Comparison of ENCODE assay signal across 5 fruit fly cellular contexts in genomic region chrX:13403553-13403952, dm6.
TF ChIP-seq lines count a peak whose summit lies in the region.

No protein-coding gene starts in this region.

- TF ChIP-seq CTCF in whole organism, embryonic (GFP tag; optimal IDR thresholded peaks at IDR 0.05; lab: Kevin White, UChicago) = no peak

TF ChIP-seq in whole organism, adult, 20 proteins besides CTCF, POLR2A, EP300 and RAD21:
- no peak for TF ChIP-seq kay (GFP tag; lab: Kevin White, UChicago; ENCODE audit: borderline replicate concordance)
- TF ChIP-seq CG14711 (tag; optimal IDR thresholded peaks at IDR 0.05; lab: Kevin White, UChicago) = peak; percentile 11
- TF ChIP-seq Crg-1 (GFP tag; optimal IDR thresholded peaks at IDR 0.05; lab: Kevin White, UChicago) = no peak
- TF ChIP-seq CG11617 (GFP tag; optimal IDR thresholded peaks at IDR 0.05; lab: Kevin White, UChicago) = no peak
- no peak for TF ChIP-seq toe (GFP tag; optimal IDR thresholded peaks at IDR 0.05; lab: Kevin White, UChicago)
- peak; percentile 43 for TF ChIP-seq CG12768 (GFP tag; optimal IDR thresholded peaks at IDR 0.05; lab: Kevin White, UChicago)
- no peak for TF ChIP-seq pad (GFP tag; optimal IDR thresholded peaks at IDR 0.05; lab: Kevin White, UChicago)
- peak; percentile 15 for TF ChIP-seq Mnt (GFP tag; optimal IDR thresholded peaks at IDR 0.05; lab: Kevin White, UChicago)
- TF ChIP-seq bab1 (GFP tag; optimal IDR thresholded peaks at IDR 0.05; lab: Kevin White, UChicago) = no peak
- TF ChIP-seq cic (GFP tag; optimal IDR thresholded peaks at IDR 0.05; lab: Kevin White, UChicago) = peak; percentile 68
TF ChIP-seq in whole organism, adult: peak in this region for 4.

TF ChIP-seq in whole organism, embryonic, 481 proteins besides CTCF, POLR2A, EP300 and RAD21 (continues in another document):
- TF ChIP-seq BEAF-32 (GFP tag; optimal IDR thresholded peaks at IDR 0.05; lab: Kevin White, UChicago) (no peak), chm (GFP tag; IDR thresholded peaks at IDR 0.05; lab: Robert Waterston, UW) (0 out of 2 replicates have a peak, but pooled peaks have one; percentile 21), chinmo (GFP tag; IDR thresholded peaks at IDR 0.05; lab: Robert Waterston, UW; ENCODE audit: partially characterized antibody) (0 out of 4 replicates have a peak, but pooled peaks have one; percentile 8), Hey (tag; optimal IDR thresholded peaks at IDR 0.05; lab: Kevin White, UChicago) (peak; percentile 55), mirr (GFP tag; optimal IDR thresholded peaks at IDR 0.05; lab: Kevin White, UChicago) (peak; percentile 87), B-H2 (GFP tag; optimal IDR thresholded peaks at IDR 0.05; lab: Kevin White, UChicago) (peak; percentile 32), sd (tag; optimal IDR thresholded peaks at IDR 0.05; lab: Kevin White, UChicago) (peak; percentile 70), CG12769 (tag; optimal IDR thresholded peaks at IDR 0.05; lab: Kevin White, UChicago) (peak; percentile 7), CG5953 (GFP tag; IDR thresholded peaks at IDR 0.05; lab: Robert Waterston, UW) (no peak), CG2199 (GFP tag; IDR thresholded peaks at IDR 0.05; lab: Robert Waterston, UW) (0 out of 3 replicates have a peak, but pooled peaks have one; percentile 24), CG10543 (GFP tag; optimal IDR thresholded peaks at IDR 0.05; lab: Kevin White, UChicago) (peak; percentile 79), CG2875 (GFP tag; optimal IDR thresholded peaks at IDR 0.05; lab: Kevin White, UChicago) (no peak), CG8290 (GFP tag; optimal IDR thresholded peaks at IDR 0.05; lab: Kevin White, UChicago) (no peak), CG8290 (tag; optimal IDR thresholded peaks at IDR 0.05; lab: Kevin White, UChicago) (peak in 1 of 2 experiments; percentile 1), Bgb (GFP tag; IDR thresholded peaks at IDR 0.05; lab: Robert Waterston, UW; ENCODE audit: partially characterized antibody) (no peak), CG13894 (tag; optimal IDR thresholded peaks at IDR 0.05; lab: Kevin White, UChicago) (peak; percentile 68), bowl (GFP tag; IDR thresholded peaks at IDR 0.05; lab: Robert Waterston, UW) (no peak), CG13296 (GFP tag; optimal IDR thresholded peaks at IDR 0.05; lab: Kevin White, UChicago) (peak; percentile 32), Deaf1 (tag; optimal IDR thresholded peaks at IDR 0.05; lab: Kevin White, UChicago) (peak; percentile 22)

TF ChIP-seq in whole organism, prepupa, 60 proteins besides CTCF, POLR2A, EP300 and RAD21:
- no peak for TF ChIP-seq achi (GFP tag; optimal IDR thresholded peaks at IDR 0.05; lab: Kevin White, UChicago)
- peak; percentile 6; the same call in 1 of the 3 replicates for TF ChIP-seq CG6163 (GFP tag; IDR thresholded peaks at IDR 0.05; lab: Robert Waterston, UW)
- no peak for TF ChIP-seq CG8119 (GFP tag; IDR thresholded peaks at IDR 0.05; lab: Robert Waterston, UW)
- no peak for TF ChIP-seq CG6854 (GFP tag; optimal IDR thresholded peaks at IDR 0.05; lab: Kevin White, UChicago)

TF ChIP-seq in whole organism, pupa, 21 proteins besides CTCF, POLR2A, EP300 and RAD21:
- TF ChIP-seq fd96Ca (GFP tag; IDR thresholded peaks at IDR 0.05; lab: Robert Waterston, UW) = no peak
- peak; percentile 68 for TF ChIP-seq EcR (GFP tag; optimal IDR thresholded peaks at IDR 0.05; lab: Kevin White, UChicago)
- TF ChIP-seq CG10348 (GFP tag; IDR thresholded peaks at IDR 0.05; lab: Robert Waterston, UW) = no peak
- TF ChIP-seq CG15710 (tag; optimal IDR thresholded peaks at IDR 0.05; lab: Kevin White, UChicago) = no peak
- TF ChIP-seq CG12605 (GFP tag; IDR thresholded peaks at IDR 0.05; lab: Robert Waterston, UW) = peak; percentile 24; the same call in 1 of the 2 replicates
- TF ChIP-seq CG8159 (tag; optimal IDR thresholded peaks at IDR 0.05; lab: Kevin White, UChicago) = no peak
- no peak for TF ChIP-seq D1 (tag; optimal IDR thresholded peaks at IDR 0.05; lab: Kevin White, UChicago)
- no peak for TF ChIP-seq CG14655 (GFP tag; optimal IDR thresholded peaks at IDR 0.05; lab: Kevin White, UChicago)
- TF ChIP-seq Ets98B (GFP tag; IDR thresholded peaks at IDR 0.05; lab: Robert Waterston, UW) = peak; percentile 6; the same call in 1 of the 2 replicates
- peak; percentile 15 for TF ChIP-seq gl (tag; optimal IDR thresholded peaks at IDR 0.05; lab: Kevin White, UChicago)
- no peak for TF ChIP-seq CG9948 (tag; optimal IDR thresholded peaks at IDR 0.05; lab: Kevin White, UChicago)
- TF ChIP-seq Snoo (tag; optimal IDR thresholded peaks at IDR 0.05; lab: Kevin White, UChicago) = no peak
- no peak for TF ChIP-seq Pif1B (GFP tag; optimal IDR thresholded peaks at IDR 0.05; lab: Kevin White, UChicago)
- no peak for TF ChIP-seq CG32121 (GFP tag; IDR thresholded peaks at IDR 0.05; lab: Robert Waterston, UW)
- no peak for TF ChIP-seq CG13204 (GFP tag; optimal IDR thresholded peaks at IDR 0.05; lab: Kevin White, UChicago)
- TF ChIP-seq CG8301 (tag; optimal IDR thresholded peaks at IDR 0.05; lab: Kevin White, UChicago) = no peak
- no peak for TF ChIP-seq CG34367 (tag; optimal IDR thresholded peaks at IDR 0.05; lab: Kevin White, UChicago)
- TF ChIP-seq CG17806 (tag; optimal IDR thresholded peaks at IDR 0.05; lab: Kevin White, UChicago) = no peak
- TF ChIP-seq Pif1A (GFP tag; optimal IDR thresholded peaks at IDR 0.05; lab: Kevin White, UChicago) = no peak
- no peak for TF ChIP-seq rn (GFP tag; IDR thresholded peaks at IDR 0.05; lab: Robert Waterston, UW)
- TF ChIP-seq CG4496 (GFP tag; IDR thresholded peaks at IDR 0.05; lab: Robert Waterston, UW) = no peak

TF ChIP-seq in whole organism, wandering third instar larva, 38 proteins besides CTCF, POLR2A, EP300 and RAD21:
- no peak for TF ChIP-seq HLH106 (tag; optimal IDR thresholded peaks at IDR 0.05; lab: Kevin White, UChicago)
- no peak for TF ChIP-seq Mio (GFP tag; optimal IDR thresholded peaks at IDR 0.05; lab: Kevin White, UChicago)
- no peak for TF ChIP-seq GATAd (GFP tag; optimal IDR thresholded peaks at IDR 0.05; lab: Kevin White, UChicago)
- TF ChIP-seq OdsH (GFP tag; optimal IDR thresholded peaks at IDR 0.05; lab: Kevin White, UChicago) = no peak
- TF ChIP-seq CrebA (GFP tag; optimal IDR thresholded peaks at IDR 0.05; lab: Kevin White, UChicago; ENCODE audit: borderline replicate concordance) = peak; percentile 46
- no peak for TF ChIP-seq Rel (GFP tag; optimal IDR thresholded peaks at IDR 0.05; lab: Kevin White, UChicago)
- no peak for TF ChIP-seq Rel (tag; optimal IDR thresholded peaks at IDR 0.05; lab: Kevin White, UChicago)
- TF ChIP-seq sv (GFP tag; optimal IDR thresholded peaks at IDR 0.05; lab: Kevin White, UChicago) = no peak
- no peak for TF ChIP-seq brk (GFP tag; optimal IDR thresholded peaks at IDR 0.05; lab: Kevin White, UChicago)
- no peak for TF ChIP-seq lola (GFP tag; optimal IDR thresholded peaks at IDR 0.05; lab: Kevin White, UChicago)
